Worm (Caenorhabditis elegans) whole organism, young adult: Measurements from ENCODE around the gene str-140.

Source experiments
- fkh-3 ChIP-seq: sonication (generic microtip); optimal IDR thresholded peaks from 2 replicates; lab custom pipeline; 2016; ENCODE audit warnings: mild to moderate bottlenecking, missing genetic modification characterization, missing compliant biosample characterization
- tlf-1 ChIP-seq: fragments of 200-800 bp; sonication (Bioruptor generic); optimal IDR thresholded peaks from 2 replicates; lab custom pipeline; 2018; ENCODE audit warnings: mild to moderate bottlenecking, missing genetic modification characterization, missing compliant biosample characterization

DNA sequence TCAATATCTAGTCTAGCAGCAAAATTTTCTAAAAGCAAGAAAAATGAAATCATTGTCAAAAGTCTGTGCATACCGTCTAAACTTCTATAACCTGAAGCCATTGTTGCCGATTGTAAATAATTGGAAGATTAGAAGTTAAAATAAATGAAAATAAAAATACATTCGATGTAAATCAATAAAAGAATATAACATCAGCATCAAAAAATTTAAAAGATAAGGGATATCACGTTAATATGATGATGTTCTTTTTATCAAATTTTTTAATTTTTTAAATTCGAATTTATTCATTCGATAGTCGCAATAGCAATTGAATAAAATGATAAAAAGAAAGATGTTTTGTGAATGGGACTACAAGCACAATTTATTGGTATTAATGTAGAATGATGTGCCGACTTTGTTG is 17.4 kb upstream of the str-140 start, which contains the start of gene C09H5.7:
- TF ChIP-seq fkh-3 (tag; lab: Kevin White, UChicago) (no peak), tlf-1 (no peak)
